Worm (Caenorhabditis elegans) whole organism, early embryonic: ENCODE data around the gene txt-4.

ENCODE experiments used
- ama-1 ChIP-seq: fragments of 150-350 bp; optimal IDR thresholded peaks from 2 replicates; lab custom pipeline; 2014
- hmbx-1 ChIP-seq: sonication (generic microtip); optimal IDR thresholded peaks from 2 replicates; lab custom pipeline; 2016; ENCODE audit warnings: mild to moderate bottlenecking, missing genetic modification characterization, missing compliant biosample characterization
- hmg-4 ChIP-seq: fragments of 200-800 bp; sonication (Bioruptor generic); optimal IDR thresholded peaks from 2 replicates; lab custom pipeline; 2018; ENCODE audit warnings: mild to moderate bottlenecking, missing genetic modification characterization, missing compliant biosample characterization
- hnd-1 ChIP-seq: sonication (generic microtip); optimal IDR thresholded peaks from 2 replicates; lab custom pipeline; 2016; ENCODE audit warnings: missing genetic modification characterization, missing compliant biosample characterization
- scrt-1 ChIP-seq: fragments of 200-800 bp; sonication (Bioruptor generic); IDR thresholded peaks from 2 replicates; pipeline ENCODE4 v1.3.6; 2022; ENCODE audit warnings: missing genetic modification characterization, missing compliant biosample characterization
- sea-1 ChIP-seq: fragments of 200-800 bp; sonication (Bioruptor generic); conservative IDR thresholded peaks from 2 replicates; pipeline ENCODE4 v1.3.6; 2022; ENCODE audit warnings: missing genetic modification characterization, missing compliant biosample characterization
- tbx-11 ChIP-seq: fragments of 200-800 bp; sonication (Bioruptor generic); IDR thresholded peaks from 2 replicates; pipeline ENCODE4 v1.3.6; 2022; ENCODE audit warnings: missing genetic modification characterization, missing compliant biosample characterization
- tra-4 ChIP-seq: sonication (generic microtip); optimal IDR thresholded peaks from 2 replicates; lab custom pipeline; 2017; ENCODE audit warnings: missing genetic modification characterization, missing compliant biosample characterization

ce11 chrIV:1510241-1510640, at the start of gene txt-4:
- TF ChIP-seq tbx-11 (GFP tag; lab: Robert Waterston, UW) (no peak), tra-4 (no peak), ama-1 (no peak), hmbx-1 (no peak), scrt-1 (GFP tag; lab: Robert Waterston, UW) (no peak), hnd-1 (tag; lab: Kevin White, UChicago) (no peak), hmg-4 (GFP tag; lab: Kevin White, UChicago) (no peak), sea-1 (GFP tag; lab: Robert Waterston, UW) (no peak)
